Fruit fly (Drosophila melanogaster) S2 (cell line): ENCODE data around the gene CG13613.

Experiments used
- CG8478 ChIP-seq: fragments of >200 bp; optimal IDR thresholded peaks from 2 replicates; lab custom pipeline; 2018
- CTCF ChIP-seq, 2 experiments: fragments of >200 bp; optimal IDR thresholded peaks; 2 replicates each; lab custom pipeline; 2018

dm6 chr3R:24359957-24360356, 5.4 kb upstream of the CG13613 start, which contains the start of gene CG18528:
- TF ChIP-seq CTCF (optimal IDR thresholded peaks at IDR 0.05; lab: Kevin White, UChicago) (peak; percentile 16 to 64), CG8478 (lab: Kevin White, UChicago) (no peak)
